Fruit fly (Drosophila melanogaster): ENCODE results near the gene Ufl1.

Gene Ufl1

dm6 chr3R:7086377-7087200 is 12.3 kb upstream of the Ufl1 start, which contains the start of gene alphaTub84B (continued):
- TF ChIP-seq esn (GFP tag; optimal IDR thresholded peaks at IDR 0.05) (peak; percentile 76), net (GFP tag; optimal IDR thresholded peaks at IDR 0.05) (peak; percentile 62), Eip75B (GFP tag; optimal IDR thresholded peaks at IDR 0.05) (peak; percentile 71), Hr4 (GFP tag; optimal IDR thresholded peaks at IDR 0.05) (no peak), CG6163 (GFP tag; IDR thresholded peaks at IDR 0.05) (peak; percentile 71; the same call in 2 of the 3 replicates), CG11294 (GFP tag; IDR thresholded peaks at IDR 0.05) (no peak), CG11902 (GFP tag; optimal IDR thresholded peaks at IDR 0.05) (no peak), CG8632 (GFP tag; optimal IDR thresholded peaks at IDR 0.05) (no peak), CG16779 (tag; optimal IDR thresholded peaks at IDR 0.05) (peak; percentile 24), dsx (GFP tag; optimal IDR thresholded peaks at IDR 0.05; ENCODE audit: poor library complexity, severe bottlenecking) (peak; percentile 53), Sox15 (GFP tag; optimal IDR thresholded peaks at IDR 0.05) (no peak), Ets21C (GFP tag; optimal IDR thresholded peaks at IDR 0.05) (no peak), CG10669 (GFP tag; optimal IDR thresholded peaks at IDR 0.05) (peak; percentile 38), CG6792 (GFP tag; optimal IDR thresholded peaks at IDR 0.05) (peak; percentile 15)

DNA sequence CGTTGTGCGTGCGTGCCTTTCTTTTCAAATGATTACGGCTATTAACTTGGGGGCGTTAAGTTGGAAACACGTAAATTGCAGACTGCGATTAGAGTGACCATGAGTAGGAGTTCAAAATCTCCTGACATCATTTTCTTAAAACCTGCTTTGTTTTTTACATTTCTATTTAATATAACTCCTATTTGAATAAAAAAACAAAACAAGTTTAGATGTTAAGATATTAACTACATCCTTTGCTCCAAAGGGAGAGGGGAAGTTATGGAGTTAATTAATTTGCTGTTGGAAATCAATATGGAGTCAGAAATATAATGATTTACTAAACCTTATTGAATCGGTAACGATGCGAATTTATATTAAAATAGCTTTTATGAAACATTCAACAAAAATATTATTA is 11.7 kb upstream of the Ufl1 start, which contains the start of gene Tailor:
Gene Tailor, minus strand, starts transcription at position 101 of the 394 bp plus-strand sequence.
- no peak for TF ChIP-seq Sox102F (GFP tag; optimal IDR thresholded peaks at IDR 0.05)
- TF ChIP-seq svp (GFP tag) = peak; percentile 42

DNA sequence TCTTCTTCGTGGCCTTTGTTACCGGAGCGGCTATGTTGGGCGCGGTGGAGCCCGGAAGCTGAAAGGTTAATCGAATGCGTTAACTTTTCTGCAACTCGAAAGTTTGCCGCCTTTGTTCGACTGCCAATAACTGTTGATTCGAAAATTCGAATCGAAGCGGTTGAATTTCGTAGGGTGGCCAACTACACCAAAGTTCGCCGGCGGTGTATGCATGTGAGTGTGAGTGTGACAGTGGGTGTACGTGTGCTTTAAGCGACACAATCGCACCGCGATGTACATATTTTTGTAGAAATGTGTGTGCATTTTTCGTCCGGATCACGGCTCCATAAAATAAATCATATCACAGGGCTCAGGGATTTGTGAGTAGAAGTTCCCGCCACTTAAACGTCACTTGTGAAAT is 11.2 kb upstream of the Ufl1 start:
- TF ChIP-seq Sox14 (GFP tag; optimal IDR thresholded peaks at IDR 0.05) = peak; percentile 21
- TF ChIP-seq dac (GFP tag; optimal IDR thresholded peaks at IDR 0.05) = no peak

- no peak for TF ChIP-seq CG11902 (GFP tag; optimal IDR thresholded peaks at IDR 0.05)
- TF ChIP-seq CG6808 (GFP tag; optimal IDR thresholded peaks at IDR 0.05) = no peak
- no peak for TF ChIP-seq dsx (GFP tag; optimal IDR thresholded peaks at IDR 0.05; ENCODE audit: poor library complexity, severe bottlenecking)
- TF ChIP-seq CG1621 (tag; optimal IDR thresholded peaks at IDR 0.05) = no peak
- peak; percentile 88 for TF ChIP-seq svp (GFP tag)
These were observed 9.5 kb upstream of the Ufl1 start for dm6 chr3R:7083750-7084149.

dm6 chr3R:7081972-7082371 is 7.7 kb upstream of the Ufl1 start, which contains the start of gene Dpck:
Dpck (plus strand) TSS chr3R:7082182.
- TF ChIP-seq esn (GFP tag; optimal IDR thresholded peaks at IDR 0.05) (peak; percentile 41), cyc (GFP tag; optimal IDR thresholded peaks at IDR 0.05) (peak; percentile 19), CG6163 (GFP tag; IDR thresholded peaks at IDR 0.05) (peak; percentile 68), spab (GFP tag; optimal IDR thresholded peaks at IDR 0.05) (peak; percentile 33), vri (GFP tag; optimal IDR thresholded peaks at IDR 0.05) (peak; percentile 22), CG6854 (GFP tag; optimal IDR thresholded peaks at IDR 0.05) (no peak), Smox (GFP tag; optimal IDR thresholded peaks at IDR 0.05) (peak; percentile 40), CG16779 (tag; optimal IDR thresholded peaks at IDR 0.05) (peak; percentile 44), CG15336 (GFP tag; IDR thresholded peaks at IDR 0.05) (peak; percentile 35; the same call in 1 of the 2 replicates), Eip78C (GFP tag) (peak; percentile 83), CG1621 (tag; optimal IDR thresholded peaks at IDR 0.05) (no peak), fd59A (GFP tag; optimal IDR thresholded peaks at IDR 0.05) (peak; percentile 15), salr (GFP tag; optimal IDR thresholded peaks at IDR 0.05) (no peak), CG34406 (GFP tag; optimal IDR thresholded peaks at IDR 0.05) (peak; percentile 14), CG10631 (GFP tag; optimal IDR thresholded peaks at IDR 0.05) (no peak), Met (GFP tag; optimal IDR thresholded peaks at IDR 0.05) (peak; percentile 53), fd85E (GFP tag; optimal IDR thresholded peaks at IDR 0.05) (no peak), OdsH (GFP tag; optimal IDR thresholded peaks at IDR 0.05) (peak; percentile 29), svp (GFP tag) (peak; percentile 81), dsx (GFP tag; optimal IDR thresholded peaks at IDR 0.05; ENCODE audit: poor library complexity, severe bottlenecking) (peak; percentile 40), CG8632 (GFP tag; optimal IDR thresholded peaks at IDR 0.05) (no peak), CG4318 (GFP tag; optimal IDR thresholded peaks at IDR 0.05) (no peak), topi (GFP tag; optimal IDR thresholded peaks at IDR 0.05) (peak; percentile 41), dac (GFP tag; optimal IDR thresholded peaks at IDR 0.05) (no peak), CG10669 (GFP tag; optimal IDR thresholded peaks at IDR 0.05) (peak; percentile 20), Ets21C (GFP tag; optimal IDR thresholded peaks at IDR 0.05) (no peak), CG3919 (GFP tag; optimal IDR thresholded peaks at IDR 0.05) (peak; percentile 51), CG6276 (GFP tag; optimal IDR thresholded peaks at IDR 0.05) (peak; percentile 48), Hr39 (GFP tag; optimal IDR thresholded peaks at IDR 0.05) (peak; percentile 27), Hr38 (GFP tag; optimal IDR thresholded peaks at IDR 0.05) (no peak), pdm3 (GFP tag; optimal IDR thresholded peaks at IDR 0.05) (peak; percentile 65)

Data from whole organism, prepupa.